Worm (Caenorhabditis elegans) whole organism, L2 larva: ENCODE results near the gene fkh-7.

Source experiments
- C34F6.9 ChIP-seq: fragments of 150-350 bp; optimal IDR thresholded peaks from 2 replicates; lab custom pipeline; 2014; ENCODE audit warnings: missing biosample characterization, missing genetic modification characterization
- F13H6.1 ChIP-seq: sonication (generic microtip); optimal IDR thresholded peaks from 2 replicates; lab custom pipeline; 2016; ENCODE audit warnings: missing genetic modification characterization, missing compliant biosample characterization
- Y55F3AM.14 ChIP-seq: fragments of 200-800 bp; sonication (Bioruptor generic); optimal IDR thresholded peaks from 2 replicates; lab custom pipeline; 2018; ENCODE audit warnings: mild to moderate bottlenecking, missing genetic modification characterization, missing compliant biosample characterization
- ZK546.5 ChIP-seq: sonication (generic microtip); optimal IDR thresholded peaks from 2 replicates; lab custom pipeline; 2017; ENCODE audit warnings: missing biosample characterization, missing genetic modification characterization
- alr-1 ChIP-seq: fragments of 150-350 bp; optimal IDR thresholded peaks from 2 replicates; lab custom pipeline; 2014; ENCODE audit warnings: missing biosample characterization, missing genetic modification characterization
- aly-2 ChIP-seq: fragments of 150-350 bp; optimal IDR thresholded peaks from 2 replicates; lab custom pipeline; 2014; ENCODE audit warnings: missing biosample characterization, missing genetic modification characterization
- ama-1 ChIP-seq: fragments of 150-350 bp; optimal IDR thresholded peaks from 2 replicates; lab custom pipeline; 2018; ENCODE audit warnings: inconsistent platforms
- blmp-1 ChIP-seq: sonication (generic microtip); optimal IDR thresholded peaks from 2 replicates; lab custom pipeline; 2017; ENCODE audit warnings: missing genetic modification characterization, mild to moderate bottlenecking, missing compliant biosample characterization, antibody characterized with exemption, moderate library complexity; ENCODE audit not compliant: insufficient read depth
- crh-2 ChIP-seq: sonication (generic microtip); optimal IDR thresholded peaks from 2 replicates; lab custom pipeline; 2017; ENCODE audit warnings: missing biosample characterization, missing genetic modification characterization
- dmd-4 ChIP-seq: sonication (generic microtip); optimal IDR thresholded peaks from 2 replicates; lab custom pipeline; 2017; ENCODE audit warnings: missing biosample characterization, missing genetic modification characterization
- egl-27 ChIP-seq: sonication (generic microtip); optimal IDR thresholded peaks from 3 replicates; lab custom pipeline; 2017; ENCODE audit warnings: missing biosample characterization, missing genetic modification reagents, missing genetic modification characterization
- elt-3 ChIP-seq: sonication (generic microtip); optimal IDR thresholded peaks from 2 replicates; lab custom pipeline; 2017; ENCODE audit warnings: missing biosample characterization, missing genetic modification characterization
- fos-1 ChIP-seq: fragments of 150-350 bp; optimal IDR thresholded peaks from 2 replicates; lab custom pipeline; 2014; ENCODE audit warnings: missing biosample characterization, missing genetic modification characterization
- gmeb-1 ChIP-seq: fragments of 150-350 bp; optimal IDR thresholded peaks from 2 replicates; lab custom pipeline; 2014; ENCODE audit warnings: missing biosample characterization, missing genetic modification characterization
- lin-11 ChIP-seq: fragments of 150-350 bp; sonication (generic microtip); optimal IDR thresholded peaks from 2 replicates; lab custom pipeline; 2014; ENCODE audit warnings: missing biosample characterization, missing genetic modification characterization, inconsistent platforms, mixed read lengths
- lin-13 ChIP-seq: fragments of 150-350 bp; optimal IDR thresholded peaks from 2 replicates; lab custom pipeline; 2014; ENCODE audit warnings: missing biosample characterization, missing genetic modification reagents, missing genetic modification characterization
- lin-39 ChIP-seq: fragments of 150-350 bp; optimal IDR thresholded peaks from 2 replicates; lab custom pipeline; 2014; ENCODE audit warnings: missing biosample characterization, missing genetic modification reagents, missing genetic modification characterization
- lsy-2 ChIP-seq, 2 experiments: fragments of 150-350 bp in 1 of 2; sonication (generic microtip) in 1 of 2; optimal IDR thresholded peaks; 2 replicates each; lab custom pipeline; 2014 to 2017; ENCODE audit warnings: missing biosample characterization in 2 of 2, missing genetic modification characterization in 2 of 2
- mab-5 ChIP-seq: fragments of 150-350 bp; optimal IDR thresholded peaks from 2 replicates; lab custom pipeline; 2014; ENCODE audit warnings: missing biosample characterization, missing genetic modification characterization
- mdl-1 ChIP-seq, 2 experiments: fragments of 150-350 bp in 1 of 2; sonication (generic microtip) in 1 of 2; optimal IDR thresholded peaks; 2 replicates each; lab custom pipeline; 2017; ENCODE audit warnings: missing biosample characterization in 2 of 2, missing genetic modification characterization in 2 of 2
- nhr-129 ChIP-seq: fragments of 150-350 bp; optimal IDR thresholded peaks from 2 replicates; lab custom pipeline; 2014; ENCODE audit warnings: missing biosample characterization, missing genetic modification characterization
- nhr-21 ChIP-seq: fragments of 150-350 bp; optimal IDR thresholded peaks from 2 replicates; lab custom pipeline; 2014; ENCODE audit warnings: missing biosample characterization, missing genetic modification characterization
- nhr-25 ChIP-seq: fragments of 150-350 bp; sonication (generic microtip); optimal IDR thresholded peaks from 3 replicates; lab custom pipeline; 2014; ENCODE audit warnings: missing biosample characterization, missing genetic modification characterization
- nhr-6 ChIP-seq: fragments of 150-350 bp; optimal IDR thresholded peaks from 2 replicates; lab custom pipeline; 2014; ENCODE audit warnings: missing biosample characterization, missing genetic modification characterization
- peb-1 ChIP-seq: fragments of 150-350 bp; optimal IDR thresholded peaks from 2 replicates; lab custom pipeline; 2014; ENCODE audit warnings: missing biosample characterization, missing genetic modification characterization
- sem-4 ChIP-seq: fragments of 150-350 bp; optimal IDR thresholded peaks from 2 replicates; lab custom pipeline; 2014; ENCODE audit warnings: missing biosample characterization, missing genetic modification reagents, missing genetic modification characterization
- sma-3 ChIP-seq: sonication (generic microtip); optimal IDR thresholded peaks from 2 replicates; lab custom pipeline; 2016; ENCODE audit warnings: missing genetic modification reagents, missing genetic modification characterization, missing compliant biosample characterization
- sma-9 ChIP-seq, 2 experiments: fragments of 150-350 bp in 1 of 2; sonication (generic microtip) in 1 of 2; optimal IDR thresholded peaks; 2 replicates each; lab custom pipeline; 2014 to 2016; ENCODE audit warnings: missing genetic modification characterization in 2 of 2, mild to moderate bottlenecking in 1 of 2, missing biosample characterization in 1 of 2, missing compliant biosample characterization in 1 of 2, missing genetic modification reagents in 1 of 2, moderate library complexity in 1 of 2
- snpc-4 ChIP-seq: fragments of 150-350 bp; optimal IDR thresholded peaks from 2 replicates; lab custom pipeline; 2014; ENCODE audit warnings: missing biosample characterization, missing genetic modification characterization
- unc-55 ChIP-seq: fragments of 150-350 bp; sonication (generic microtip); optimal IDR thresholded peaks from 3 replicates; lab custom pipeline; 2014; ENCODE audit warnings: missing biosample characterization, missing genetic modification reagents, missing genetic modification characterization
- zag-1 ChIP-seq: fragments of 150-350 bp; optimal IDR thresholded peaks from 2 replicates; lab custom pipeline; 2014; ENCODE audit warnings: missing biosample characterization, missing genetic modification characterization
- ztf-11 ChIP-seq: sonication (generic microtip); optimal IDR thresholded peaks from 2 replicates; lab custom pipeline; 2017; ENCODE audit warnings: missing biosample characterization, missing genetic modification characterization
- ztf-4 ChIP-seq: fragments of 150-350 bp; optimal IDR thresholded peaks from 2 replicates; lab custom pipeline; 2014; ENCODE audit warnings: missing biosample characterization, missing genetic modification characterization

The fkh-7 gene

DNA sequence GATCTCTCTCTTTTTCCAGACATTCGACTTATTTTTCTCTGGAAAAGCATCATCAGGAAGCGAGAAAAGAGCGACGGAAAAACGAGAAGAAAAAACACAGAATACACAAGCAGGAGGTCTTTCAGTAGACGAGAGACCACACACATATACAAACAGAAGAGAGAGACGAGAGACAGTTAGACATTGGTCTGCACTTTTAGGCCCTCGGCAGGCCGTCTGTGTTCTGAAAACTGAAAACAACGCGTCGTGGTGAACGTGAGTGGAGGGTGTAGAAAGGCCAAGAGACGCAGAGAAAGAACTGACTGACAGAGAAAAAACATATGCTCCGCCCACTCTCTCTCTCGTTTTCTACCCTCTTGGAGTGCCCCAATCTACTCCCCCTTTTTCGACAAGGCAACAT lies 2.2 kb upstream of the fkh-7 start:
- TF ChIP-seq ztf-4 (tag; lab: Kevin White, UChicago), result peak; percentile 5
- TF ChIP-seq lin-11 (tag; lab: Kevin White, UChicago), result peak; percentile 49
- TF ChIP-seq lin-39 (tag; lab: Kevin White, UChicago), result no peak
- peak; percentile 37 for TF ChIP-seq sem-4 (tag; lab: Kevin White, UChicago)
- TF ChIP-seq gmeb-1 (tag; lab: Kevin White, UChicago), result no peak
- TF ChIP-seq mdl-1 (tag; optimal IDR thresholded peaks at IDR 0.05; lab: Kevin White, UChicago), result peak; percentile 18 to 21
- TF ChIP-seq Y55F3AM.14, result peak; percentile 71
- TF ChIP-seq F13H6.1 (tag; lab: Kevin White, UChicago), result peak; percentile 72
- TF ChIP-seq aly-2 (tag; lab: Kevin White, UChicago), result no peak
- peak; percentile 36 for TF ChIP-seq unc-55 (GFP tag; lab: Kevin White, UChicago)
- peak; percentile 86 for TF ChIP-seq crh-2
- peak; percentile 73 for TF ChIP-seq nhr-129 (tag; lab: Kevin White, UChicago)
- peak; percentile 81 for TF ChIP-seq sma-9 (GFP tag; optimal IDR thresholded peaks at IDR 0.05; lab: Kevin White, UChicago)
- no peak for TF ChIP-seq sma-9 (tag; optimal IDR thresholded peaks at IDR 0.05; lab: Kevin White, UChicago)
- TF ChIP-seq sma-3, result peak; percentile 32
- peak; percentile 14 for TF ChIP-seq ama-1
- TF ChIP-seq zag-1, result peak; percentile 28
- peak; percentile 2 for TF ChIP-seq lin-13 (GFP tag; lab: Kevin White, UChicago)
- peak; percentile 66 for TF ChIP-seq fos-1
- peak; percentile 55 for TF ChIP-seq nhr-21
- no peak for TF ChIP-seq egl-27 (tag; lab: Kevin White, UChicago)
- TF ChIP-seq nhr-6 (tag; lab: Kevin White, UChicago), result peak; percentile 27
- no peak for TF ChIP-seq ztf-11 (tag; lab: Kevin White, UChicago)
- TF ChIP-seq lsy-2 (tag; optimal IDR thresholded peaks at IDR 0.05; lab: Kevin White, UChicago), result peak in 1 of 2 experiments; percentile 64
- TF ChIP-seq C34F6.9 (tag; lab: Kevin White, UChicago), result peak; percentile 72
- peak; percentile 40 for TF ChIP-seq nhr-25 (tag; lab: Kevin White, UChicago)

ce11 chrIV:5582760-5583159 lies 1.7 kb upstream of the fkh-7 start:
- no peak for TF ChIP-seq alr-1 (tag; lab: Kevin White, UChicago)
- no peak for TF ChIP-seq mab-5 (tag; lab: Kevin White, UChicago)
- TF ChIP-seq ZK546.5, result no peak
- no peak for TF ChIP-seq mdl-1 (tag; optimal IDR thresholded peaks at IDR 0.05; lab: Kevin White, UChicago)
- no peak for TF ChIP-seq blmp-1
- TF ChIP-seq aly-2 (tag; lab: Kevin White, UChicago), result no peak
- no peak for TF ChIP-seq F13H6.1 (tag; lab: Kevin White, UChicago)
- no peak for TF ChIP-seq snpc-4 (tag; lab: Kevin White, UChicago)
- TF ChIP-seq sem-4 (tag; lab: Kevin White, UChicago), result no peak
- no peak for TF ChIP-seq peb-1 (tag; lab: Kevin White, UChicago)
- no peak for TF ChIP-seq lin-11 (tag; lab: Kevin White, UChicago)
- no peak for TF ChIP-seq C34F6.9 (tag; lab: Kevin White, UChicago)
- TF ChIP-seq dmd-4 (tag; lab: Kevin White, UChicago), result no peak
- TF ChIP-seq, all 48 proteins: peak for 0

ce11 chrIV:5583184-5583583 lies 1.3 kb upstream of the fkh-7 start:
- TF ChIP-seq snpc-4 (tag; lab: Kevin White, UChicago) (no peak), lin-39 (tag; lab: Kevin White, UChicago) (no peak), sma-9 (GFP tag; optimal IDR thresholded peaks at IDR 0.05; lab: Kevin White, UChicago) (no peak), sma-9 (tag; optimal IDR thresholded peaks at IDR 0.05; lab: Kevin White, UChicago) (no peak), nhr-25 (tag; lab: Kevin White, UChicago) (peak; percentile 1), sma-3 (no peak), dmd-4 (tag; lab: Kevin White, UChicago) (no peak)
- TF ChIP-seq, all 48 proteins: peak for 1

ce11 chrIV:5586320-5586720 lies 1.8 kb downstream of the fkh-7 start:
- peak; percentile 92 for TF ChIP-seq Y55F3AM.14
- peak; percentile 77 for TF ChIP-seq crh-2
- TF ChIP-seq sma-3, result no peak
- TF ChIP-seq nhr-129 (tag; lab: Kevin White, UChicago), result peak; percentile 84
- TF ChIP-seq elt-3 (tag; lab: Kevin White, UChicago), result no peak
- TF ChIP-seq egl-27 (tag; lab: Kevin White, UChicago), result no peak
- peak in 1 of 2 experiments; percentile 33 for TF ChIP-seq lsy-2 (tag; optimal IDR thresholded peaks at IDR 0.05; lab: Kevin White, UChicago)
- TF ChIP-seq C34F6.9 (tag; lab: Kevin White, UChicago), result peak; percentile 16
